1 fruit fly cellular context compared by ENCODE assay signal in genomic region chrX:10088023-10088913, dm6.
A peak's percentile ranks its signal among the peaks of the same experiment; 100 is the strongest.
TF ChIP-seq lines count a peak whose summit lies in the region.

No protein-coding gene starts in this region.

TF ChIP-seq in whole organism, embryonic, 481 proteins besides CTCF, POLR2A, EP300 and RAD21 (continued from another document and continues in another):
- TF ChIP-seq pum (GFP tag; optimal IDR thresholded peaks at IDR 0.05; lab: Kevin White, UChicago) (peak; percentile 8), CG7928 (GFP tag; optimal IDR thresholded peaks at IDR 0.05; lab: Kevin White, UChicago) (no peak), Pdp1 (GFP tag; optimal IDR thresholded peaks at IDR 0.05; lab: Kevin White, UChicago) (peak; percentile 36 to 39), sens-2 (GFP tag; IDR thresholded peaks at IDR 0.05; lab: Robert Waterston, UW) (peak; percentile 70), pb (GFP tag; optimal IDR thresholded peaks at IDR 0.05; lab: Kevin White, UChicago) (no peak), Med (GFP tag; lab: Kevin White, UChicago) (peak; percentile 68), slp2 (GFP tag; optimal IDR thresholded peaks at IDR 0.05; lab: Kevin White, UChicago) (peak; percentile 34), CG8765 (GFP tag; IDR thresholded peaks at IDR 0.05; lab: Robert Waterston, UW) (peak; percentile 89), vvl (GFP tag; IDR thresholded peaks at IDR 0.05; lab: Robert Waterston, UW) (peak; percentile 83), bsh (GFP tag; optimal IDR thresholded peaks at IDR 0.05; lab: Kevin White, UChicago) (peak; percentile 36 to 75), exex (tag; optimal IDR thresholded peaks at IDR 0.05; lab: Kevin White, UChicago) (no peak), stc (GFP tag; IDR thresholded peaks at IDR 0.05; lab: Robert Waterston, UW) (peak; percentile 55; the same call in 1 of the 2 replicates), CG18619 (GFP tag; optimal IDR thresholded peaks at IDR 0.05; lab: Kevin White, UChicago) (peak; percentile 39), zen2 (GFP tag; IDR thresholded peaks at IDR 0.05; lab: Robert Waterston, UW; ENCODE audit: partially characterized antibody) (no peak), Tbp (GFP tag; optimal IDR thresholded peaks at IDR 0.05; lab: Kevin White, UChicago) (no peak), sim (GFP tag; IDR thresholded peaks at IDR 0.05; lab: Robert Waterston, UW) (peak; percentile 78), CG6791 (GFP tag; IDR thresholded peaks at IDR 0.05; lab: Robert Waterston, UW; ENCODE audit: partially characterized antibody) (no peak; the same call in 2 of the 3 replicates), Fer3 (tag; optimal IDR thresholded peaks at IDR 0.05; lab: Kevin White, UChicago) (peak; percentile 0), CG17385 (GFP tag; optimal IDR thresholded peaks at IDR 0.05; lab: Kevin White, UChicago) (peak; percentile 79), nerfin-1 (tag; optimal IDR thresholded peaks at IDR 0.05; lab: Kevin White, UChicago) (no peak), Dip3 (GFP tag; optimal IDR thresholded peaks at IDR 0.05; lab: Kevin White, UChicago) (no peak), CG4617 (GFP tag; optimal IDR thresholded peaks at IDR 0.05; lab: Kevin White, UChicago; ENCODE audit: borderline replicate concordance) (no peak), Meics (GFP tag; optimal IDR thresholded peaks at IDR 0.05; lab: Kevin White, UChicago) (peak; percentile 27), CG16779 (GFP tag; IDR thresholded peaks at IDR 0.05; lab: Robert Waterston, UW) (no peak), CG11696 (GFP tag; IDR thresholded peaks at IDR 0.05; lab: Robert Waterston, UW) (peak; percentile 40; the same call in 1 of the 2 replicates), CG5180 (GFP tag; optimal IDR thresholded peaks at IDR 0.05; lab: Kevin White, UChicago) (no peak), nau (GFP tag; optimal IDR thresholded peaks at IDR 0.05; lab: Kevin White, UChicago) (peak; percentile 13), CG13775 (GFP tag; optimal IDR thresholded peaks at IDR 0.05; lab: Kevin White, UChicago) (peak; percentile 67), CG31365 (tag; optimal IDR thresholded peaks at IDR 0.05; lab: Kevin White, UChicago) (no peak), gsb (GFP tag; IDR thresholded peaks at IDR 0.05; lab: Robert Waterston, UW) (no peak), da (GFP tag; optimal IDR thresholded peaks at IDR 0.05; lab: Kevin White, UChicago) (no peak), Usf (GFP tag; optimal IDR thresholded peaks at IDR 0.05; lab: Kevin White, UChicago) (peak; percentile 31), Fer2 (tag; optimal IDR thresholded peaks at IDR 0.05; lab: Kevin White, UChicago) (no peak), unc-4 (GFP tag; IDR thresholded peaks at IDR 0.05; lab: Robert Waterston, UW; ENCODE audit: partially characterized antibody) (no peak), CG15479 (GFP tag; optimal IDR thresholded peaks at IDR 0.05; lab: Kevin White, UChicago) (peak; percentile 73), Lim3 (GFP tag; IDR thresholded peaks at IDR 0.05; lab: Robert Waterston, UW) (no peak), crc (GFP tag; optimal IDR thresholded peaks at IDR 0.05; lab: Kevin White, UChicago) (no peak), CG2678 (tag; optimal IDR thresholded peaks at IDR 0.05; lab: Kevin White, UChicago) (peak; percentile 57), CG11085 (GFP tag; IDR thresholded peaks at IDR 0.05; lab: Robert Waterston, UW) (0 out of 2 replicates have a peak, but pooled peaks have one; percentile 27), dpn (GFP tag; optimal IDR thresholded peaks at IDR 0.05; lab: Kevin White, UChicago) (peak; percentile 35 to 62), CG17361 (GFP tag; IDR thresholded peaks at IDR 0.05; lab: Robert Waterston, UW) (peak; percentile 60; the same call in 2 of the 3 replicates), CG8290 (GFP tag; optimal IDR thresholded peaks at IDR 0.05; lab: Kevin White, UChicago) (peak; percentile 2), CG8290 (tag; optimal IDR thresholded peaks at IDR 0.05; lab: Kevin White, UChicago) (no peak), CG12299 (tag; optimal IDR thresholded peaks at IDR 0.05; lab: Kevin White, UChicago) (no peak), TFAM (GFP tag; optimal IDR thresholded peaks at IDR 0.05; lab: Kevin White, UChicago) (no peak), CG2875 (GFP tag; optimal IDR thresholded peaks at IDR 0.05; lab: Kevin White, UChicago) (peak; percentile 58), CG6765 (GFP tag; optimal IDR thresholded peaks at IDR 0.05; lab: Kevin White, UChicago) (no peak), wek (GFP tag; optimal IDR thresholded peaks at IDR 0.05; lab: Kevin White, UChicago) (no peak), CG10321 (GFP tag; IDR thresholded peaks at IDR 0.05; lab: Robert Waterston, UW) (no peak; the same call in 1 of the 2 replicates), Drgx (GFP tag; IDR thresholded peaks at IDR 0.05; lab: Robert Waterston, UW) (peak; percentile 51), ssp (GFP tag; IDR thresholded peaks at IDR 0.05; lab: Robert Waterston, UW) (peak; percentile 36; the same call in 1 of the 2 replicates), tin (GFP tag; optimal IDR thresholded peaks at IDR 0.05; lab: Kevin White, UChicago) (peak; percentile 57), repo (GFP tag; optimal IDR thresholded peaks at IDR 0.05; lab: Kevin White, UChicago) (no peak), D (optimal IDR thresholded peaks at IDR 0.05; lab: Kevin White, UChicago) (no peak), D (GFP tag; optimal IDR thresholded peaks at IDR 0.05; lab: Kevin White, UChicago) (peak; percentile 48), sna (GFP tag; IDR thresholded peaks at IDR 0.05; lab: Robert Waterston, UW; ENCODE audit: partially characterized antibody) (no peak), ab (GFP tag; optimal IDR thresholded peaks at IDR 0.05; lab: Kevin White, UChicago) (no peak), amos (GFP tag; IDR thresholded peaks at IDR 0.05; lab: Robert Waterston, UW; ENCODE audit: partially characterized antibody) (no peak), Taf1 (GFP tag; IDR thresholded peaks at IDR 0.05; lab: Robert Waterston, UW) (0 out of 2 replicates have a peak, but pooled peaks have one; percentile 16), ttk (GFP tag; IDR thresholded peaks at IDR 0.05; lab: Robert Waterston, UW) (peak; percentile 28; the same call in 1 of the 2 replicates), Side (GFP tag; optimal IDR thresholded peaks at IDR 0.05; lab: Kevin White, UChicago) (peak; percentile 48), ems (GFP tag; optimal IDR thresholded peaks at IDR 0.05; lab: Kevin White, UChicago) (peak; percentile 50), fd96Cb (tag; optimal IDR thresholded peaks at IDR 0.05; lab: Kevin White, UChicago) (peak; percentile 62), CG4282 (GFP tag; optimal IDR thresholded peaks at IDR 0.05; lab: Kevin White, UChicago) (peak; percentile 50), HmgD (GFP tag; optimal IDR thresholded peaks at IDR 0.05; lab: Kevin White, UChicago) (no peak), bcd (GFP tag; optimal IDR thresholded peaks at IDR 0.05; lab: Kevin White, UChicago) (peak; percentile 46), CG2712 (tag; optimal IDR thresholded peaks at IDR 0.05; lab: Kevin White, UChicago) (peak; percentile 76), gem (tag; optimal IDR thresholded peaks at IDR 0.05; lab: Kevin White, UChicago) (peak; percentile 82), Sin3A (optimal IDR thresholded peaks at IDR 0.05; lab: Kevin White, UChicago) (no peak), Bteb2 (GFP tag; optimal IDR thresholded peaks at IDR 0.05; lab: Kevin White, UChicago) (peak; percentile 28), CG1832 (GFP tag; optimal IDR thresholded peaks at IDR 0.05; lab: Kevin White, UChicago) (peak; percentile 14), tx (GFP tag; optimal IDR thresholded peaks at IDR 0.05; lab: Kevin White, UChicago) (peak; percentile 15), wdn (GFP tag; IDR thresholded peaks at IDR 0.05; lab: Robert Waterston, UW) (0 out of 2 replicates have a peak, but pooled peaks have one; percentile 4), Oaz (GFP tag; IDR thresholded peaks at IDR 0.05; lab: Robert Waterston, UW) (no peak), gsb-n (tag; optimal IDR thresholded peaks at IDR 0.05; lab: Kevin White, UChicago) (peak; percentile 63), CrebB (tag; optimal IDR thresholded peaks at IDR 0.05; lab: Kevin White, UChicago) (no peak), CG15601 (tag; optimal IDR thresholded peaks at IDR 0.05; lab: Kevin White, UChicago) (peak; percentile 32), CG4424 (GFP tag; optimal IDR thresholded peaks at IDR 0.05; lab: Kevin White, UChicago) (peak; percentile 66), tup (GFP tag; optimal IDR thresholded peaks at IDR 0.05; lab: Kevin White, UChicago) (peak; percentile 9), Ravus (GFP tag; IDR thresholded peaks at IDR 0.05; lab: Robert Waterston, UW) (peak; percentile 18), kay (GFP tag; optimal IDR thresholded peaks at IDR 0.05; lab: Kevin White, UChicago) (no peak), CG9609 (GFP tag; optimal IDR thresholded peaks at IDR 0.05; lab: Kevin White, UChicago) (peak; percentile 42), CG17912 (GFP tag; optimal IDR thresholded peaks at IDR 0.05; lab: Kevin White, UChicago) (no peak), Dad (GFP tag; optimal IDR thresholded peaks at IDR 0.05; lab: Kevin White, UChicago) (peak; percentile 27), gce (GFP tag; IDR thresholded peaks at IDR 0.05; lab: Robert Waterston, UW) (peak; percentile 62; the same call in 1 of the 3 replicates), Stat92E (GFP tag; optimal IDR thresholded peaks at IDR 0.05; lab: Kevin White, UChicago) (no peak), CG4328 (GFP tag; optimal IDR thresholded peaks at IDR 0.05; lab: Kevin White, UChicago) (no peak), Vsx1 (GFP tag; optimal IDR thresholded peaks at IDR 0.05; lab: Kevin White, UChicago) (peak; percentile 57), H15 (GFP tag; IDR thresholded peaks at IDR 0.05; lab: Robert Waterston, UW) (peak; percentile 58; the same call in 2 of the 3 replicates), CG30020 (tag; optimal IDR thresholded peaks at IDR 0.05; lab: Kevin White, UChicago) (no peak), sima (GFP tag; optimal IDR thresholded peaks at IDR 0.05; lab: Kevin White, UChicago) (no peak), lbe (GFP tag; optimal IDR thresholded peaks at IDR 0.05; lab: Kevin White, UChicago) (peak; percentile 48), Atf3 (GFP tag; optimal IDR thresholded peaks at IDR 0.05; lab: Kevin White, UChicago) (peak; percentile 24), CG12391 (tag; optimal IDR thresholded peaks at IDR 0.05; lab: Kevin White, UChicago) (peak; percentile 69), zfh2 (GFP tag; optimal IDR thresholded peaks at IDR 0.05; lab: Kevin White, UChicago) (no peak), CG31388 (GFP tag; optimal IDR thresholded peaks at IDR 0.05; lab: Kevin White, UChicago) (no peak), CG33557 (GFP tag; optimal IDR thresholded peaks at IDR 0.05; lab: Kevin White, UChicago) (peak; percentile 56), CG2116 (GFP tag; optimal IDR thresholded peaks at IDR 0.05; lab: Kevin White, UChicago) (peak; percentile 28), pnt (GFP tag; optimal IDR thresholded peaks at IDR 0.05; lab: Kevin White, UChicago) (peak; percentile 36), pho (GFP tag; optimal IDR thresholded peaks at IDR 0.05; lab: Kevin White, UChicago) (no peak), CG1529 (GFP tag; optimal IDR thresholded peaks at IDR 0.05; lab: Kevin White, UChicago) (peak; percentile 36), CG10565 (GFP tag; optimal IDR thresholded peaks at IDR 0.05; lab: Kevin White, UChicago) (no peak), CG9817 (tag; optimal IDR thresholded peaks at IDR 0.05; lab: Kevin White, UChicago) (peak; percentile 27), nerfin-2 (GFP tag; IDR thresholded peaks at IDR 0.05; lab: Robert Waterston, UW; ENCODE audit: partially characterized antibody) (no peak), CG7963 (GFP tag; IDR thresholded peaks at IDR 0.05; lab: Robert Waterston, UW; ENCODE audit: partially characterized antibody) (no peak), Ada2b (GFP tag; IDR thresholded peaks at IDR 0.05; lab: Robert Waterston, UW) (peak; percentile 80), ci (GFP tag; IDR thresholded peaks at IDR 0.05; lab: Robert Waterston, UW) (peak; percentile 68; the same call in 2 of the 3 replicates), NfI (GFP tag; optimal IDR thresholded peaks at IDR 0.05; lab: Kevin White, UChicago) (peak; percentile 26), CG13123 (GFP tag; optimal IDR thresholded peaks at IDR 0.05; lab: Kevin White, UChicago) (no peak), Ets65A (GFP tag; lab: Kevin White, UChicago) (peak; percentile 66), Six4 (GFP tag; optimal IDR thresholded peaks at IDR 0.05; lab: Kevin White, UChicago) (peak; percentile 16), ac (GFP tag; optimal IDR thresholded peaks at IDR 0.05; lab: Kevin White, UChicago) (peak; percentile 79), CG4730 (GFP tag; IDR thresholded peaks at IDR 0.05; lab: Robert Waterston, UW) (no peak), CG1024 (GFP tag; IDR thresholded peaks at IDR 0.05; lab: Robert Waterston, UW) (no peak), HLH3B (GFP tag; IDR thresholded peaks at IDR 0.05; lab: Robert Waterston, UW) (peak; percentile 50), Adf1 (GFP tag; IDR thresholded peaks at IDR 0.05; lab: Robert Waterston, UW) (no peak), maf-S (GFP tag; optimal IDR thresholded peaks at IDR 0.05; lab: Kevin White, UChicago) (peak; percentile 14), h (optimal IDR thresholded peaks at IDR 0.05; lab: Kevin White, UChicago) (no peak), Gsc (GFP tag; IDR thresholded peaks at IDR 0.05; lab: Robert Waterston, UW) (no peak; the same call in 1 of the 2 replicates), D19B (GFP tag; optimal IDR thresholded peaks at IDR 0.05; lab: Kevin White, UChicago) (no peak), CG16863 (GFP tag; optimal IDR thresholded peaks at IDR 0.05; lab: Kevin White, UChicago) (no peak), Sox102F (GFP tag; optimal IDR thresholded peaks at IDR 0.05; lab: Kevin White, UChicago) (peak; percentile 65), Deaf1 (tag; optimal IDR thresholded peaks at IDR 0.05; lab: Kevin White, UChicago) (no peak), CG10979 (tag; optimal IDR thresholded peaks at IDR 0.05; lab: Kevin White, UChicago) (peak; percentile 73), Gug (GFP tag; IDR thresholded peaks at IDR 0.05; lab: Robert Waterston, UW) (peak; percentile 34; the same call in 1 of the 4 replicates), lmd (GFP tag; IDR thresholded peaks at IDR 0.05; lab: Robert Waterston, UW) (peak; percentile 72), CG2129 (GFP tag; IDR thresholded peaks at IDR 0.05; lab: Robert Waterston, UW; ENCODE audit: partially characterized antibody) (no peak), MESR4 (GFP tag; optimal IDR thresholded peaks at IDR 0.05; lab: Kevin White, UChicago) (no peak), Aef1 (GFP tag; IDR thresholded peaks at IDR 0.05; lab: Robert Waterston, UW) (peak; percentile 62; the same call in 2 of the 3 replicates), row (GFP tag; IDR thresholded peaks at IDR 0.05; lab: Robert Waterston, UW) (peak; percentile 78), CG8944 (GFP tag; optimal IDR thresholded peaks at IDR 0.05; lab: Kevin White, UChicago) (peak; percentile 11), chn (GFP tag; optimal IDR thresholded peaks at IDR 0.05; lab: Kevin White, UChicago) (peak; percentile 4)
